Worm (Caenorhabditis elegans) whole organism, L3 larva: ENCODE measurements around the gene gpd-1.

Experiments used
- R02D3.7 ChIP-seq: fragments of 150-350 bp; optimal IDR thresholded peaks from 2 replicates; lab custom pipeline; 2014; ENCODE audit warnings: missing biosample characterization, missing genetic modification characterization
- ZK546.5 ChIP-seq: sonication (generic microtip); optimal IDR thresholded peaks from 2 replicates; lab custom pipeline; 2017; ENCODE audit warnings: missing biosample characterization, missing genetic modification characterization
- aly-2 ChIP-seq: fragments of 150-350 bp; optimal IDR thresholded peaks from 2 replicates; lab custom pipeline; 2014; ENCODE audit warnings: missing biosample characterization, missing genetic modification characterization
- ama-1 ChIP-seq: fragments of 150-350 bp; optimal IDR thresholded peaks from 2 replicates; lab custom pipeline; 2018
- ceh-16 ChIP-seq: sonication (generic microtip); optimal IDR thresholded peaks from 2 replicates; lab custom pipeline; 2017; ENCODE audit warnings: missing biosample characterization, missing genetic modification characterization
- ceh-28 ChIP-seq: fragments of 150-350 bp; optimal IDR thresholded peaks from 2 replicates; lab custom pipeline; 2014; ENCODE audit warnings: missing biosample characterization, missing genetic modification reagents, missing genetic modification characterization
- ceh-82 ChIP-seq: fragments of 150-350 bp; optimal IDR thresholded peaks from 2 replicates; lab custom pipeline; 2014; ENCODE audit warnings: missing biosample characterization, missing genetic modification characterization
- ceh-9 ChIP-seq: sonication (generic microtip); optimal IDR thresholded peaks from 2 replicates; lab custom pipeline; 2018; ENCODE audit warnings: missing biosample characterization, missing genetic modification characterization
- daf-12 ChIP-seq: fragments of 150-350 bp; optimal IDR thresholded peaks from 2 replicates; lab custom pipeline; 2014; ENCODE audit warnings: missing biosample characterization, missing genetic modification reagents, missing genetic modification characterization
- egl-27 ChIP-seq: sonication (generic microtip); optimal IDR thresholded peaks from 4 replicates; lab custom pipeline; 2017; ENCODE audit warnings: missing biosample characterization, missing genetic modification reagents, missing genetic modification characterization
- elt-1 ChIP-seq: fragments of 150-350 bp; optimal IDR thresholded peaks from 2 replicates; lab custom pipeline; 2014; ENCODE audit warnings: missing biosample characterization, missing genetic modification characterization
- elt-2 ChIP-seq: sonication (generic microtip); optimal IDR thresholded peaks from 2 replicates; lab custom pipeline; 2016; ENCODE audit warnings: missing genetic modification reagents, mild to moderate bottlenecking, missing genetic modification characterization, missing compliant biosample characterization
- elt-3 ChIP-seq, 3 experiments: fragments of 150-350 bp in 1 of 3; sonication (generic microtip) in 2 of 3; optimal IDR thresholded peaks; 2 replicates in 2 of 3; 4 replicates in 1 of 3; lab custom pipeline; 2014 to 2017; ENCODE audit warnings: missing biosample characterization in 3 of 3, missing genetic modification characterization in 3 of 3
- fkh-10 ChIP-seq: sonication (generic microtip); optimal IDR thresholded peaks from 2 replicates; lab custom pipeline; 2017; ENCODE audit warnings: missing biosample characterization, missing genetic modification reagents, missing genetic modification characterization
- fkh-2 ChIP-seq: fragments of 150-350 bp; optimal IDR thresholded peaks from 2 replicates; lab custom pipeline; 2014; ENCODE audit warnings: missing biosample characterization, missing genetic modification reagents, missing genetic modification characterization
- fos-1 ChIP-seq: fragments of 150-350 bp; optimal IDR thresholded peaks from 2 replicates; lab custom pipeline; 2014; ENCODE audit warnings: missing biosample characterization, missing genetic modification characterization
- hmg-11 ChIP-seq: sonication (generic microtip); optimal IDR thresholded peaks from 2 replicates; lab custom pipeline; 2016; ENCODE audit warnings: missing genetic modification characterization, missing compliant biosample characterization
- jun-1 ChIP-seq: fragments of 150-350 bp; optimal IDR thresholded peaks from 2 replicates; lab custom pipeline; 2014; ENCODE audit warnings: missing biosample characterization, missing genetic modification reagents, missing genetic modification characterization
- lin-15B ChIP-seq: fragments of 150-350 bp; optimal IDR thresholded peaks from 2 replicates; lab custom pipeline; 2014; ENCODE audit warnings: missing biosample characterization, missing genetic modification characterization
- lin-39 ChIP-seq: fragments of 150-350 bp; optimal IDR thresholded peaks from 2 replicates; lab custom pipeline; 2018; ENCODE audit warnings: missing biosample characterization, missing genetic modification reagents, missing genetic modification characterization
- lsy-12 ChIP-seq: sonication (generic microtip); optimal IDR thresholded peaks from 2 replicates; lab custom pipeline; 2016; ENCODE audit warnings: mild to moderate bottlenecking, missing genetic modification characterization, missing compliant biosample characterization
- mdl-1 ChIP-seq: fragments of 150-350 bp; optimal IDR thresholded peaks from 2 replicates; lab custom pipeline; 2014; ENCODE audit warnings: missing biosample characterization, missing genetic modification characterization
- mml-1 ChIP-seq: fragments of 150-350 bp; sonication (generic microtip); optimal IDR thresholded peaks from 3 replicates; lab custom pipeline; 2014; ENCODE audit warnings: missing biosample characterization, missing genetic modification characterization
- nfya-1 ChIP-seq: sonication (generic microtip); optimal IDR thresholded peaks from 2 replicates; lab custom pipeline; 2017; ENCODE audit warnings: missing genetic modification characterization, mild to moderate bottlenecking, missing compliant biosample characterization, antibody characterized with exemption, moderate library complexity; ENCODE audit not compliant: insufficient read depth
- nhr-11 ChIP-seq: fragments of 150-350 bp; optimal IDR thresholded peaks from 2 replicates; lab custom pipeline; 2014; ENCODE audit warnings: missing biosample characterization, missing genetic modification characterization
- nhr-12 ChIP-seq: fragments of 150-350 bp; optimal IDR thresholded peaks from 2 replicates; lab custom pipeline; 2014; ENCODE audit warnings: missing biosample characterization, missing genetic modification characterization
- nhr-23 ChIP-seq: fragments of 150-350 bp; optimal IDR thresholded peaks from 2 replicates; lab custom pipeline; 2014; ENCODE audit warnings: missing biosample characterization, missing genetic modification reagents, missing genetic modification characterization
- nhr-237 ChIP-seq: fragments of 150-350 bp; optimal IDR thresholded peaks from 2 replicates; lab custom pipeline; 2014; ENCODE audit warnings: missing biosample characterization, missing genetic modification characterization
- nhr-25 ChIP-seq: sonication (generic microtip); optimal IDR thresholded peaks from 2 replicates; lab custom pipeline; 2017; ENCODE audit warnings: missing biosample characterization, missing genetic modification characterization
- nhr-28 ChIP-seq: fragments of 150-350 bp; optimal IDR thresholded peaks from 2 replicates; lab custom pipeline; 2014; ENCODE audit warnings: missing biosample characterization, missing genetic modification characterization
- nhr-43 ChIP-seq: sonication (generic microtip); optimal IDR thresholded peaks from 2 replicates; lab custom pipeline; 2016; ENCODE audit warnings: mild to moderate bottlenecking, missing genetic modification characterization, missing compliant biosample characterization; ENCODE audit not compliant: poor library complexity, severe bottlenecking
- nhr-76 ChIP-seq: fragments of 150-350 bp; sonication (generic microtip); optimal IDR thresholded peaks from 5 replicates; lab custom pipeline; 2014; ENCODE audit warnings: missing biosample characterization, missing genetic modification characterization
- nhr-77 ChIP-seq: fragments of 150-350 bp; optimal IDR thresholded peaks from 2 replicates; lab custom pipeline; 2014; ENCODE audit warnings: missing biosample characterization, missing genetic modification characterization
- pha-4 ChIP-seq: fragments of 150-350 bp; optimal IDR thresholded peaks from 2 replicates; lab custom pipeline; 2014; ENCODE audit warnings: missing biosample characterization, missing genetic modification reagents, missing genetic modification characterization
- pqm-1 ChIP-seq: fragments of 150-350 bp; optimal IDR thresholded peaks from 2 replicates; lab custom pipeline; 2017; ENCODE audit warnings: missing biosample characterization, missing genetic modification characterization, inconsistent platforms
- sea-2 ChIP-seq: fragments of 150-350 bp; sonication (generic microtip); optimal IDR thresholded peaks from 4 replicates; lab custom pipeline; 2014; ENCODE audit warnings: missing biosample characterization, missing genetic modification reagents, missing genetic modification characterization
- skn-1 ChIP-seq: fragments of 150-350 bp; optimal IDR thresholded peaks from 2 replicates; lab custom pipeline; 2014; ENCODE audit warnings: missing biosample characterization, missing genetic modification characterization
- snpc-4 ChIP-seq: fragments of 150-350 bp; optimal IDR thresholded peaks from 2 replicates; lab custom pipeline; 2014; ENCODE audit warnings: missing biosample characterization, missing genetic modification characterization
- tbx-2 ChIP-seq: sonication (generic microtip); optimal IDR thresholded peaks from 2 replicates; lab custom pipeline; 2016; ENCODE audit warnings: mild to moderate bottlenecking, missing genetic modification characterization, missing compliant biosample characterization
- unc-39 ChIP-seq: sonication (generic microtip); optimal IDR thresholded peaks from 4 replicates; lab custom pipeline; 2017; ENCODE audit warnings: missing biosample characterization, missing genetic modification characterization
- unc-62 ChIP-seq: fragments of 150-350 bp; sonication (generic microtip); optimal IDR thresholded peaks from 4 replicates; lab custom pipeline; 2014; ENCODE audit warnings: missing biosample characterization, missing genetic modification reagents, missing genetic modification characterization
- zag-1 ChIP-seq: fragments of 150-350 bp; optimal IDR thresholded peaks from 2 replicates; lab custom pipeline; 2014; ENCODE audit warnings: missing biosample characterization, missing genetic modification characterization
- ztf-11 ChIP-seq: fragments of 150-350 bp; optimal IDR thresholded peaks from 2 replicates; lab custom pipeline; 2014; ENCODE audit warnings: missing biosample characterization, missing genetic modification characterization
- ztf-4 ChIP-seq: fragments of 150-350 bp; optimal IDR thresholded peaks from 2 replicates; lab custom pipeline; 2014; ENCODE audit warnings: missing biosample characterization, missing genetic modification characterization

Gene gpd-1

DNA sequence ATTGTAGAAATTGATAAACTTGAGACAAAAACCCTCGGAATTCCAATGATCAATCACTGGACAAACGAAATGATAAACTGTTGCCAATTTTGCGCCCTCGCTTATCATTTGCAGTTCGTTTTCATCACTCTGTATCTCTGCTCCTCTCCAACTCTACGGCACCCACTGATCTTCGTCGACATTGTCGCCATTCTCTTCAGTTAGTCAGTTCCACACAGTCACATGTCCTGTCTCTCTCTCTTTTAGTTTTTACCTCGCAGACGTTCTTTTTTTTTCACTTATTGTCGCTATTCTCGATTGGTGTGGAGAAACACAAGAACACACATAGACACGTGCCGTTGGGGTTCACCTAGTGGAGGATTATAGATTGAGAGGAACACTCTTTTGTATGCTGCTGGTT, 4.9 kb upstream of the gpd-1 start:
- TF ChIP-seq ceh-82 (tag; lab: Kevin White, UChicago) (no peak), sea-2 (GFP tag; lab: Kevin White, UChicago) (no peak), lin-15B (tag; lab: Kevin White, UChicago) (no peak), nhr-11 (tag; lab: Kevin White, UChicago) (no peak), unc-62 (GFP tag; lab: Kevin White, UChicago) (no peak), tbx-2 (tag; lab: Kevin White, UChicago) (no peak), elt-3 (tag; optimal IDR thresholded peaks at IDR 0.05; lab: Kevin White, UChicago) (peak in 1 of 3 experiments; percentile 58), fkh-10 (GFP tag; lab: Kevin White, UChicago) (no peak), ceh-9 (no peak), lsy-12 (tag; lab: Kevin White, UChicago) (peak; percentile 28), nhr-25 (tag; lab: Kevin White, UChicago) (peak; percentile 86), skn-1 (peak; percentile 46), unc-39 (no peak), ztf-4 (tag; lab: Kevin White, UChicago) (no peak), mml-1 (tag; lab: Kevin White, UChicago) (no peak), aly-2 (tag; lab: Kevin White, UChicago) (no peak), snpc-4 (tag; lab: Kevin White, UChicago) (peak; percentile 15), fos-1 (tag; lab: Kevin White, UChicago) (no peak), ama-1 (lab: Kevin White, UChicago) (peak; percentile 13), elt-2 (tag; lab: Kevin White, UChicago) (peak; percentile 94), nhr-77 (no peak), jun-1 (tag; lab: Kevin White, UChicago) (peak; percentile 74), ZK546.5 (tag; lab: Kevin White, UChicago) (no peak), R02D3.7 (tag; lab: Kevin White, UChicago) (no peak), lin-39 (tag; lab: Kevin White, UChicago) (no peak), fkh-2 (tag; lab: Kevin White, UChicago) (no peak), ztf-11 (tag; lab: Kevin White, UChicago) (no peak), daf-12 (tag; lab: Kevin White, UChicago) (no peak), mdl-1 (peak; percentile 72), pqm-1 (peak; percentile 83), nhr-237 (tag; lab: Kevin White, UChicago) (no peak), ceh-28 (no peak), hmg-11 (tag; lab: Kevin White, UChicago) (peak; percentile 7), nhr-28 (tag; lab: Kevin White, UChicago) (no peak), egl-27 (tag; lab: Kevin White, UChicago) (peak; percentile 16), nhr-12 (tag; lab: Kevin White, UChicago) (no peak), nfya-1 (tag; lab: Kevin White, UChicago) (peak; percentile 74), nhr-23 (peak; percentile 69), elt-1 (tag; lab: Kevin White, UChicago) (no peak), pha-4 (tag; lab: Kevin White, UChicago) (peak; percentile 85), nhr-43 (tag; lab: Kevin White, UChicago) (peak; percentile 84)

DNA sequence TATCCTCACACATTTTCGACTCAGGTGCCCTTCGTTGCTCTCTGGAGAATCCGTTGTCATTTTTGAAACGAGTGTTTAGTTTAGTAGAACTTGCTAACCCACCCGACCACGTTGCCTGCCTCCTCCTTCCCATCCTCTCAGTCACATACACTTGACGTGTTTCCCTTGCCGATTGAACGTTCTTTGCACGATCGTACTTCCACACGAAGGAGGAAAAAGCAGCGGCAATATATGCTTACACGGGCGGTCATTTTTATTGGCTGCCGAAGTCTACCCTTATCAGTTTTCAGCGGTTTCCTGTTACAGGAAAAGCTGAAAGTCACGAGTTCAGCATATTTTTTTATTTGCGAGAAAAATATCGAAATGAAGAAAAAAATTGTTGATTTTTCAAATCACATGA, 4.2 kb upstream of the gpd-1 start:
- no peak for TF ChIP-seq lin-39 (tag; lab: Kevin White, UChicago)
- peak; percentile 69 for TF ChIP-seq pha-4 (tag; lab: Kevin White, UChicago)
- TF ChIP-seq nhr-11 (tag; lab: Kevin White, UChicago): no peak
- TF ChIP-seq skn-1: no peak
- TF ChIP-seq nhr-25 (tag; lab: Kevin White, UChicago): peak; percentile 56
- no peak for TF ChIP-seq lsy-12 (tag; lab: Kevin White, UChicago)
- no peak for TF ChIP-seq snpc-4 (tag; lab: Kevin White, UChicago)
- TF ChIP-seq nhr-76 (tag; lab: Kevin White, UChicago): peak; percentile 4
- TF ChIP-seq elt-2 (tag; lab: Kevin White, UChicago): peak; percentile 89
- no peak for TF ChIP-seq nhr-77
- no peak for TF ChIP-seq fkh-2 (tag; lab: Kevin White, UChicago)
- no peak for TF ChIP-seq elt-3 (tag; optimal IDR thresholded peaks at IDR 0.05; lab: Kevin White, UChicago)
- TF ChIP-seq nhr-43 (tag; lab: Kevin White, UChicago): peak; percentile 60
- TF ChIP-seq jun-1 (tag; lab: Kevin White, UChicago): peak; percentile 75
- TF ChIP-seq ztf-11 (tag; lab: Kevin White, UChicago): no peak
- no peak for TF ChIP-seq ceh-9
- TF ChIP-seq tbx-2 (tag; lab: Kevin White, UChicago): no peak
- TF ChIP-seq sea-2 (GFP tag; lab: Kevin White, UChicago): no peak
- TF ChIP-seq ceh-16 (tag; lab: Kevin White, UChicago): no peak
- peak; percentile 62 for TF ChIP-seq nfya-1 (tag; lab: Kevin White, UChicago)
- TF ChIP-seq nhr-12 (tag; lab: Kevin White, UChicago): no peak
- TF ChIP-seq zag-1: no peak
- TF ChIP-seq hmg-11 (tag; lab: Kevin White, UChicago): no peak
- no peak for TF ChIP-seq R02D3.7 (tag; lab: Kevin White, UChicago)
- peak; percentile 75 for TF ChIP-seq ama-1 (lab: Kevin White, UChicago)
- TF ChIP-seq fos-1 (tag; lab: Kevin White, UChicago): no peak
- peak; percentile 53 for TF ChIP-seq mml-1 (tag; lab: Kevin White, UChicago)
- no peak for TF ChIP-seq nhr-28 (tag; lab: Kevin White, UChicago)
- peak; percentile 97 for TF ChIP-seq pqm-1
- no peak for TF ChIP-seq daf-12 (tag; lab: Kevin White, UChicago)
- TF ChIP-seq nhr-23: peak; percentile 19
- TF ChIP-seq unc-62 (GFP tag; lab: Kevin White, UChicago): no peak
- TF ChIP-seq lin-15B (tag; lab: Kevin White, UChicago): peak; percentile 14
- no peak for TF ChIP-seq ZK546.5 (tag; lab: Kevin White, UChicago)
- no peak for TF ChIP-seq egl-27 (tag; lab: Kevin White, UChicago)
- TF ChIP-seq, all 47 proteins: peak for 12
